Fruit fly (Drosophila melanogaster): ENCODE data around the gene CG46244.

Gene CG46244

DNA sequence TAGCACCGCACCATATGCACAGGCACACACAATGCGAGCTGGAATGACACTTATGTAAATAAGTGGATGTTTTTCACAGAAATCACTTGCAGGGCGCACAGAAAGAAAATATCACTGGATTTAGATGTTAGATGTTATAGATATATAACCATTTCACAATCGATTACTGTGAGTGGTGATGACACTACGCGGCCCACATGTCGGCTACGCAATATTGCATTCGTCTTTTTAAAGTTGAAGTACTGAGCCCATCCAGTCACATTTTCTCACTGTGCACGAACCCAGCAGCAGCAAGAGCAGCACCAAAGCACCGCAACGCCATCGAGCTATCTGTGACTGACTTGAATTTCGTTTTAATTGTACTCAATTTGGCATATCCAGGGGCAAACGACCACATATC is 116.1 kb downstream of the CG46244 start:
- no peak for TF ChIP-seq CG17801 (GFP tag; optimal IDR thresholded peaks at IDR 0.05; ENCODE audit: partially characterized antibody)

- no peak for TF ChIP-seq CG17801 (GFP tag; optimal IDR thresholded peaks at IDR 0.05; ENCODE audit: partially characterized antibody)
Measured at dm6 chr2L:19735635-19736109, 129.3 kb downstream of the CG46244 start, which contains the start of the genes CG10462 and Nf-YB. TSS of gene CG10462 (minus strand) at chr2L:19735980. TSS of gene Nf-YB (plus strand) at chr2L:19736044.

- no peak for TF ChIP-seq CG17801 (GFP tag; optimal IDR thresholded peaks at IDR 0.05; ENCODE audit: partially characterized antibody)
Measured at dm6 chr2L:19750571-19750970, 144.2 kb downstream of the CG46244 start.

dm6 chr2L:19755015-19755414 is 148.6 kb downstream of the CG46244 start:
- TF ChIP-seq CG17801 (GFP tag; optimal IDR thresholded peaks at IDR 0.05; ENCODE audit: partially characterized antibody) = no peak

DNA sequence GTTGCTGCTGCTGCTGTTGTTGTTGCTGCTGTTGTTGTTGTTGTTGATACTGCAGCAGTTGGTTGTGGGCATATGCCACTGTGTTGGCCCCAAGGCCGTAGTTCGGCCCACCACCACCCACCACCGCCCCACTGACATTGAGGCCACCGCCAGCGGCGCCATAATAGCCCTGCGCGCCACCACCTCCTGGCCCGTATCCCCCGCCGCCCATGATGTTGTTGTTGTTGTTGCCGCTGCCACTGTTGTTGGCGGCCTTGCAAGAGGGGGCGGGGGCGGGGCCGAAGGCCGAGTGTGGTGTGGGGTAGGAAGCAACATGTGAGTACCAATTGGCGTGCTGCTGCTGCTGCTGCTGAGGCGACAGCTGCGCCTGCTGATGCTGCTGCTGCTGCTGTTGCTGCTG is 149.7 kb downstream of the CG46244 start:
- no peak for TF ChIP-seq CG17801 (GFP tag; optimal IDR thresholded peaks at IDR 0.05; ENCODE audit: partially characterized antibody)

dm6 chr2L:19756716-19757115 is 150.3 kb downstream of the CG46244 start, which contains the start of gene CG10631:
TSS of gene CG10631 (minus strand) at chr2L:19756904.
- peak; percentile 39 for TF ChIP-seq CG17801 (GFP tag; optimal IDR thresholded peaks at IDR 0.05; ENCODE audit: partially characterized antibody)

dm6 chr2L:19758511-19759128 is 152.3 kb downstream of the CG46244 start, which contains the start of the genes CG10628 and Dus3:
TSS of gene CG10628 (minus strand) at chr2L:19758615.
TSS of gene Dus3 (plus strand) at chr2L:19758879.
- TF ChIP-seq CG17801 (GFP tag; optimal IDR thresholded peaks at IDR 0.05; ENCODE audit: partially characterized antibody) = peak; percentile 78

DNA sequence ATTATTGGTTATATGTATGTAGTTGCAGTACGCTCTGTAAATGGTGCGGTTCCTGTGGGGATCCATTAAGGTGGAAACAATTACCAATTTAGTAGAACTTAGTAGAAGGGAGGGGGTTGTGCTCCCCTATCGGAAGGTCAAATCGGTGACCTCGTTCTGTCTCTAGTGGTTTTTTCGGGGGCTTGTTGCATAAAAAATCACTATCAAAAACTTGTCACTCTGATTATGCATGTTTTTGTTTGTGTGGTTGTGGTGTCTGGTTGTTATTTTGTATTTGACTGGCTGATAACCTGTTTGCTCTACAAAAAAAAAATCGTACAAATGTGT is 157.0 kb downstream of the CG46244 start:
- TF ChIP-seq CG17801 (GFP tag; optimal IDR thresholded peaks at IDR 0.05; ENCODE audit: partially characterized antibody) = no peak

dm6 chr2L:19763773-19764580 is 157.6 kb downstream of the CG46244 start, which contains the start of gene fbp:
TSS of gene fbp (minus strand) at chr2L:19764136.
- peak; percentile 76 for TF ChIP-seq CG17801 (GFP tag; optimal IDR thresholded peaks at IDR 0.05; ENCODE audit: partially characterized antibody)

- TF ChIP-seq CG17801 (GFP tag; optimal IDR thresholded peaks at IDR 0.05; ENCODE audit: partially characterized antibody) = no peak
Measured at dm6 chr2L:19764581-19765136, 158.3 kb downstream of the CG46244 start.

dm6 chr2L:19765406-19765805 is 159.0 kb downstream of the CG46244 start:
- no peak for TF ChIP-seq CG17801 (GFP tag; optimal IDR thresholded peaks at IDR 0.05; ENCODE audit: partially characterized antibody)

DNA sequence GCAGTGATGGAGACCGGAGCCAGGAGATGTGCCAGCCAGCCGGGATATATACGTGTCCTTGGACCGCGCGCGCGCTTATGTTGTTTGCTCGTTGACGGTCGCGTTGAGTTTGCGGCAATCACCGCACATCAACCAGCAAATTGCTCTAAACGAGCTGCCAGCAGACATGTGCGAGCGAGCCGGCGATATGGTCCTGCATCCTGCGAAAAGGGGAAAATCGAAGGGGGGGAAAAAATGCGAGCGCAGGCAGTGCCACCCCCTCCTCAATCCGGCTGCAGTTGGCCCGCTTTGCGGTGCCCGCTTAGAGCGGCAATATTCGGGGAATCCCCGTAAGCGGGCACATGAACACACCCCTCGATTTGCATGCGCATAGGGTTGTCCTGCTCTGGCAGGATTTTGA is 162.6 kb downstream of the CG46244 start, which contains the start of gene bsh:
bsh (minus strand) TSS at position 101 of the 400 bp plus-strand sequence.
- no peak for TF ChIP-seq CG17801 (GFP tag; optimal IDR thresholded peaks at IDR 0.05; ENCODE audit: partially characterized antibody)

- no peak for TF ChIP-seq CG17801 (GFP tag; optimal IDR thresholded peaks at IDR 0.05; ENCODE audit: partially characterized antibody)
Measured at dm6 chr2L:19769703-19770102, 163.3 kb downstream of the CG46244 start.

- no peak for TF ChIP-seq CG17801 (GFP tag; optimal IDR thresholded peaks at IDR 0.05; ENCODE audit: partially characterized antibody)
Measured at dm6 chr2L:19774278-19774677, 167.9 kb downstream of the CG46244 start.
